Worm (Caenorhabditis elegans) whole organism, L4 larva: ENCODE results near the gene cest-13.

Source experiments
- Y75B8A.6 ChIP-seq: fragments of 200-800 bp; sonication (Bioruptor generic); IDR thresholded peaks from 2 replicates; pipeline ENCODE4 v1.3.6; 2022; ENCODE audit warnings: missing genetic modification reagents, missing genetic modification characterization, missing compliant biosample characterization
- aha-1 ChIP-seq: fragments of 150-350 bp; peaks from one replicate; lab custom pipeline; 2014; ENCODE audit warnings: missing biosample characterization, missing genetic modification characterization
- aly-2 ChIP-seq: sonication (generic microtip); optimal IDR thresholded peaks from 2 replicates; lab custom pipeline; 2018; ENCODE audit warnings: missing biosample characterization, missing genetic modification characterization
- ceh-32 ChIP-seq: sonication (generic microtip); optimal IDR thresholded peaks from 2 replicates; lab custom pipeline; 2016; ENCODE audit warnings: mild to moderate bottlenecking, missing genetic modification characterization, missing compliant biosample characterization; ENCODE audit not compliant: poor library complexity
- ceh-44 ChIP-seq: fragments of 200-800 bp; sonication (Bioruptor generic); IDR thresholded peaks from 2 replicates; pipeline ENCODE4 v1.3.6; 2022; ENCODE audit warnings: missing genetic modification reagents, missing genetic modification characterization, missing compliant biosample characterization
- ces-1 ChIP-seq: fragments of 150-350 bp; sonication (generic microtip); optimal IDR thresholded peaks from 4 replicates; lab custom pipeline; 2014; ENCODE audit warnings: missing biosample characterization, missing genetic modification reagents, missing genetic modification characterization
- daf-16 ChIP-seq, 3 experiments: sonication (generic microtip); optimal IDR thresholded peaks; 2 replicates each; lab custom pipeline; 2016 to 2017; ENCODE audit warnings: missing genetic modification characterization in 3 of 3, missing genetic modification reagents in 3 of 3, mild to moderate bottlenecking in 2 of 3, missing compliant biosample characterization in 2 of 3, missing biosample characterization in 1 of 3, moderate library complexity in 1 of 3
- dmd-6 ChIP-seq: fragments of 200-800 bp; sonication (Bioruptor generic); IDR thresholded peaks from 2 replicates; pipeline ENCODE4 v1.3.6; 2022; ENCODE audit warnings: missing genetic modification reagents, missing genetic modification characterization, missing compliant biosample characterization
- duxl-1 ChIP-seq: sonication (generic microtip); optimal IDR thresholded peaks from 2 replicates; lab custom pipeline; 2016; ENCODE audit warnings: mild to moderate bottlenecking, missing genetic modification characterization, moderate library complexity, missing compliant biosample characterization; ENCODE audit not compliant: poor library complexity
- dve-1 ChIP-seq: sonication (generic microtip); optimal IDR thresholded peaks from 2 replicates; lab custom pipeline; 2017; ENCODE audit warnings: antibody characterized with exemption, mild to moderate bottlenecking, missing genetic modification characterization, missing compliant biosample characterization; ENCODE audit not compliant: insufficient read depth
- hlh-11 ChIP-seq: fragments of 200-800 bp; sonication (Bioruptor generic); optimal IDR thresholded peaks from 2 replicates; lab custom pipeline; 2018; ENCODE audit warnings: mild to moderate bottlenecking, missing genetic modification characterization, missing compliant biosample characterization
- hlh-30 ChIP-seq: sonication (generic microtip); optimal IDR thresholded peaks from 2 replicates; lab custom pipeline; 2017; ENCODE audit warnings: antibody characterized with exemption, mild to moderate bottlenecking, missing genetic modification characterization, missing compliant biosample characterization; ENCODE audit not compliant: insufficient read depth
- hmg-1.1 ChIP-seq: fragments of 200-800 bp; sonication (Bioruptor generic); IDR thresholded peaks from 2 replicates; pipeline ENCODE4 v1.3.6; 2022; ENCODE audit warnings: missing genetic modification reagents, missing genetic modification characterization, missing compliant biosample characterization
- lin-13 ChIP-seq: fragments of 150-350 bp; optimal IDR thresholded peaks from 2 replicates; lab custom pipeline; 2014; ENCODE audit warnings: missing biosample characterization, missing genetic modification reagents, missing genetic modification characterization
- lin-38 ChIP-seq: fragments of 200-800 bp; sonication (Bioruptor generic); IDR thresholded peaks from 2 replicates; pipeline ENCODE4 v1.3.6; 2022; ENCODE audit warnings: missing genetic modification reagents, missing genetic modification characterization, missing compliant biosample characterization
- lir-3 ChIP-seq: sonication (generic microtip); optimal IDR thresholded peaks from 2 replicates; lab custom pipeline; 2016; ENCODE audit warnings: mild to moderate bottlenecking, missing genetic modification characterization, missing compliant biosample characterization
- lsy-2 ChIP-seq, 2 experiments: fragments of 150-350 bp in 1 of 2; sonication (generic microtip) in 1 of 2; optimal IDR thresholded peaks; 2 replicates each; lab custom pipeline; 2014 to 2017; ENCODE audit warnings: missing biosample characterization in 2 of 2, missing genetic modification characterization in 2 of 2
- madf-5 ChIP-seq, 2 experiments: fragments of 200-800 bp; sonication (Bioruptor generic); IDR thresholded peaks; 2 replicates each; pipeline ENCODE4 v1.3.6; 2022; ENCODE audit warnings: missing compliant biosample characterization in 2 of 2, missing genetic modification characterization in 2 of 2
- mdl-1 ChIP-seq, 2 experiments: fragments of 150-350 bp in 1 of 2; sonication (generic microtip) in 1 of 2; optimal IDR thresholded peaks; 2 replicates each; lab custom pipeline; 2014 to 2017; ENCODE audit warnings: missing biosample characterization in 2 of 2, missing genetic modification characterization in 2 of 2
- mdt-29 ChIP-seq: fragments of 200-800 bp; sonication (Bioruptor generic); IDR thresholded peaks from 2 replicates; pipeline ENCODE4 v1.3.6; 2022; ENCODE audit warnings: missing genetic modification reagents, missing genetic modification characterization, missing compliant biosample characterization
- mep-1 ChIP-seq: fragments of 150-350 bp; sonication (generic microtip); optimal IDR thresholded peaks from 3 replicates; lab custom pipeline; 2014; ENCODE audit warnings: missing biosample characterization, missing genetic modification characterization
- mes-2 ChIP-seq: sonication (generic microtip); optimal IDR thresholded peaks from 2 replicates; lab custom pipeline; 2016; ENCODE audit warnings: missing genotype, mild to moderate bottlenecking, missing genetic modification characterization, missing compliant biosample characterization; ENCODE audit not compliant: poor library complexity, severe bottlenecking
- nhr-111 ChIP-seq: fragments of 200-800 bp; sonication (Bioruptor generic); optimal IDR thresholded peaks from 2 replicates; lab custom pipeline; 2018; ENCODE audit warnings: mild to moderate bottlenecking, missing genetic modification characterization, missing compliant biosample characterization
- nhr-28 ChIP-seq: fragments of 150-350 bp; optimal IDR thresholded peaks from 2 replicates; lab custom pipeline; 2014; ENCODE audit warnings: missing biosample characterization, missing genetic modification characterization
- nhr-77 ChIP-seq: fragments of 150-350 bp; optimal IDR thresholded peaks from 2 replicates; lab custom pipeline; 2014; ENCODE audit warnings: missing biosample characterization, missing genetic modification characterization
- php-3 ChIP-seq: fragments of 200-800 bp; sonication (Bioruptor generic); IDR thresholded peaks from 2 replicates; pipeline ENCODE4 v1.3.6; 2022; ENCODE audit warnings: missing genetic modification reagents, missing genetic modification characterization, missing compliant biosample characterization
- pqm-1 ChIP-seq: sonication (generic microtip); optimal IDR thresholded peaks from 2 replicates; lab custom pipeline; 2017; ENCODE audit warnings: missing biosample characterization, missing genetic modification characterization
- sdz-12 ChIP-seq: fragments of 200-800 bp; sonication (Bioruptor generic); optimal IDR thresholded peaks from 2 replicates; lab custom pipeline; 2018; ENCODE audit warnings: mild to moderate bottlenecking, missing genetic modification characterization, missing compliant biosample characterization
- set-16 ChIP-seq: fragments of 200-800 bp; sonication (Bioruptor generic); IDR thresholded peaks from 2 replicates; pipeline ENCODE4 v1.3.6; 2022; ENCODE audit warnings: missing genetic modification reagents, missing genetic modification characterization, missing compliant biosample characterization
- snpc-1.2 ChIP-seq: fragments of 200-800 bp; sonication (Bioruptor generic); IDR thresholded peaks from 2 replicates; pipeline ENCODE4 v1.3.6; 2022; ENCODE audit warnings: missing genetic modification reagents, missing genetic modification characterization, missing compliant biosample characterization
- spr-3 ChIP-seq: fragments of 200-800 bp; sonication (Bioruptor generic); optimal IDR thresholded peaks from 2 replicates; lab custom pipeline; 2018; ENCODE audit warnings: mild to moderate bottlenecking, missing genetic modification characterization, missing compliant biosample characterization
- unc-130 ChIP-seq: sonication (generic microtip); optimal IDR thresholded peaks from 2 replicates; lab custom pipeline; 2016; ENCODE audit warnings: missing genetic modification reagents, missing genetic modification characterization, missing compliant biosample characterization
- unc-39 ChIP-seq: sonication (generic microtip); optimal IDR thresholded peaks from 2 replicates; lab custom pipeline; 2017; ENCODE audit warnings: missing biosample characterization, missing genetic modification characterization
- unc-62 ChIP-seq, 3 experiments: fragments of 150-350 bp in 1 of 3; sonication (generic microtip); optimal IDR thresholded peaks in 2 of 3; peaks in 1 of 3; 1 replicate in 1 of 3; 2 replicates in 2 of 3; lab custom pipeline; 2014 to 2017; ENCODE audit warnings: missing biosample characterization in 3 of 3, missing genetic modification characterization in 3 of 3, missing genetic modification reagents in 3 of 3, missing genotype in 1 of 3
- zag-1 ChIP-seq: fragments of 150-350 bp; optimal IDR thresholded peaks from 2 replicates; lab custom pipeline; 2014; ENCODE audit warnings: missing biosample characterization, missing genetic modification characterization
- ztf-7 ChIP-seq: fragments of 150-350 bp; optimal IDR thresholded peaks from 2 replicates; lab custom pipeline; 2014; ENCODE audit warnings: missing biosample characterization, missing genetic modification characterization

The cest-13 gene

DNA sequence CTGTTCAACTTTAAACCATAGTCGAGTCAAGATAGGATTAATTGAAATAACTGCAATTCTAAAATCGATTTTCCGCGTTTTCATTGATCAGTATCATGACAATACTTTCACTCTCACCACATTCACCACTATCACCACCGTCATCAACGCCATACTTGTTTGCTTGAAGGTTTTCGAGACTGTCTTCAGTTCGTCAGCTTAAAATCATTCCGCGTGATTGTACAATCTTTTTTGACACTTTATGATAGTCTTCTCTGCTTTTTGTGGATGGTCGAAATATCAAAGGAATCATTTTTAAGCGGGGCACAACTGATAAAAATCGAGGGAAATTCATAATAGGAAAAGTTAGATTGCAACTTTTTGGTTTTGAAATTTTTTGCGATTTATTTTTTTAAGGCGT lies 13.8 kb upstream of the cest-13 start (continued):
- TF ChIP-seq hlh-11 (tag; lab: Kevin White, UChicago), result peak; percentile 70
- TF ChIP-seq aha-1 (tag; lab: Kevin White, UChicago), result no peak
- TF ChIP-seq dve-1, result peak; percentile 8
- TF ChIP-seq madf-5 (GFP tag; IDR thresholded peaks at IDR 0.05; lab: Robert Waterston, UW), result no peak
- TF ChIP-seq nhr-111, result no peak

DNA sequence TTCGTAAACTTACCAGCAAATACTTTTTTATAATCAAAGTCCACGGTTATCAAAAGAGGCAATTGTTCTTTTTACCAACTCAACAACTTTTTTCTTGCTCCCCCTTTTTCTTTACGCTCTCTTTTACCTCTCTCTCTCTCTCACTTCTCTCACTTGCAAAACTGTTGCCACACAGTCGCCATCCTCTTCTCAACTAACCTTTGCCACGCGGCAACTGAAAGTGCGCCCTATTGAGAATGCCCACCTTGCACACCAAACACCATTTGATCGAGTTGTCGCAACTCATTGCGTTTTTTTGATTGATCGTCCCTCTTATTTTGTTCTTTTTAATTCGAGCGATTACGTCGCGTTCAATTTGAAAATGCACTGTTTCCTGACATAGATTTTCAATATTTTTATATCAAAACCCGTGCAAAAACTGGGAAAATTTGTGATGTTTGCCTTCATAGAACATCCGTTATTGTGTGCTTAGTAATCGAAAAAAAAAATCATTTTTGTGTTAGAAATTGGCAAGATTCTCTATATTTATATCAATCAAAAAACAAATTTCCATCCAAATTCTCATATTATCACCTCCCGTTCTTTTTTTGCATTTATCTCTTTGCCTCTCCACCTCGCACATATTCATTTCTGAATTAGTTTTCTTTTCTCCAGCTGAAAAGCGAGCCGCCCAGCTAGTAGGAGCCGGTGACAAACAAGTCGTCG lies 13.2 kb upstream of the cest-13 start, which contains the start of gene nhr-71:
TSS of gene nhr-71 (plus strand) at position 655 of the 705 bp plus-strand sequence.
- TF ChIP-seq sdz-12 (GFP tag; lab: Kevin White, UChicago) (no peak), aly-2 (tag; lab: Kevin White, UChicago) (no peak), unc-62 (GFP tag; optimal IDR thresholded peaks at IDR 0.05 in 1 of 2; lab: Kevin White, UChicago) (peak in 1 of 2 experiments; percentile 10), unc-62 (tag; optimal IDR thresholded peaks at IDR 0.05; lab: Kevin White, UChicago) (no peak), mes-2 (tag; lab: Kevin White, UChicago) (peak; percentile 36), lin-38 (GFP tag; lab: Robert Waterston, UW) (0 out of 2 replicates have a peak, but pooled peaks have one; percentile 15)

DNA sequence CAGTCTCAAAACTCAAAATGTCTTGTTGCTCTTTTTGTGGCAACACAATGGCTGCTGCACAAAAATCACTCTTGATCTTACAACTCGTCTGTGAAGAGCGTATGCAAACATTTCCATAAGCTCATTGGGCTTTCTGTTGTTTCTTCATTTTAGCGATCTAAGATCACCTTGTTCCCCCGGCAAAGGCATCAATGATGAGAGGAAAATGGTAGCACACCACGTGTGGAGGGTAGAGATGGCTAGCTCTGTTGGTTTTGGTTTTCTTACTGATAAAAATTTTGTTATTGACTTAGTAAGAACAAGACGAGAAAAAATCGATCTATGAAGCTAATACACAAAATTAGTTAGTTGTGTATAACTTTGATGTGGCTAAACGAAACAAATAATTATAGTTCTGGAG lies 12.0 kb upstream of the cest-13 start:
- TF ChIP-seq snpc-1.2 (no peak), pqm-1 (tag; lab: Kevin White, UChicago) (peak; percentile 21), php-3 (GFP tag; lab: Robert Waterston, UW) (0 out of 2 replicates have a peak, but pooled peaks have one; percentile 14), mdl-1 (tag; optimal IDR thresholded peaks at IDR 0.05; lab: Kevin White, UChicago) (peak in 1 of 2 experiments; percentile 45), nhr-28 (tag; lab: Kevin White, UChicago) (peak; percentile 66), hlh-11 (tag; lab: Kevin White, UChicago) (peak; percentile 44), nhr-77 (tag; lab: Kevin White, UChicago) (peak; percentile 3), ztf-7 (tag; lab: Kevin White, UChicago) (no peak), hlh-30 (tag; lab: Kevin White, UChicago) (peak; percentile 12), dve-1 (peak; percentile 10), unc-130 (GFP tag; lab: Kevin White, UChicago) (no peak), daf-16 (GFP tag; optimal IDR thresholded peaks at IDR 0.05; lab: Kevin White, UChicago) (no peak), daf-16 (tag; optimal IDR thresholded peaks at IDR 0.05; lab: Kevin White, UChicago) (peak; percentile 81)
- TF ChIP-seq, all 104 proteins: peak for 9

ce11 chrX:13752822-13753581 lies 7.0 kb upstream of the cest-13 start:
- TF ChIP-seq aha-1 (tag; lab: Kevin White, UChicago), result peak; percentile 58
- TF ChIP-seq mdt-29, result no peak
- TF ChIP-seq daf-16 (GFP tag; optimal IDR thresholded peaks at IDR 0.05; lab: Kevin White, UChicago), result no peak
- TF ChIP-seq daf-16 (tag; optimal IDR thresholded peaks at IDR 0.05; lab: Kevin White, UChicago), result peak; percentile 61
- peak; percentile 26 for TF ChIP-seq mep-1 (tag; lab: Kevin White, UChicago)
- TF ChIP-seq nhr-77 (tag; lab: Kevin White, UChicago), result no peak
- TF ChIP-seq dmd-6, result 0 out of 2 replicates have a peak, but pooled peaks have one; percentile 22
- peak; percentile 26 for TF ChIP-seq dve-1
- no peak for TF ChIP-seq sdz-12 (GFP tag; lab: Kevin White, UChicago)
- TF ChIP-seq hlh-11 (tag; lab: Kevin White, UChicago), result peak; percentile 24

- no peak for TF ChIP-seq ceh-44 (GFP tag; lab: Robert Waterston, UW)
- peak; percentile 87 for TF ChIP-seq hlh-30 (tag; lab: Kevin White, UChicago)
- no peak for TF ChIP-seq aly-2 (tag; lab: Kevin White, UChicago)
- no peak for TF ChIP-seq spr-3 (GFP tag; lab: Kevin White, UChicago)
- TF ChIP-seq Y75B8A.6, result no peak
- peak; percentile 27; the same call in 1 of the 2 replicates for TF ChIP-seq dmd-6
- TF ChIP-seq ceh-32 (tag; lab: Kevin White, UChicago), result no peak
- TF ChIP-seq set-16 (GFP tag; lab: Robert Waterston, UW), result no peak
- no peak for TF ChIP-seq unc-39 (tag; lab: Kevin White, UChicago)
- peak in 1 of 2 experiments; percentile 32 for TF ChIP-seq lsy-2 (tag; optimal IDR thresholded peaks at IDR 0.05; lab: Kevin White, UChicago)
- no peak for TF ChIP-seq lin-13
- TF ChIP-seq hmg-1.1 (GFP tag; lab: Robert Waterston, UW), result 0 out of 2 replicates have a peak, but pooled peaks have one; percentile 28
- no peak for TF ChIP-seq ces-1 (GFP tag; lab: Kevin White, UChicago)
- peak; percentile 56 for TF ChIP-seq hlh-11 (tag; lab: Kevin White, UChicago)
- no peak for TF ChIP-seq aha-1 (tag; lab: Kevin White, UChicago)
- no peak for TF ChIP-seq lir-3
- no peak for TF ChIP-seq zag-1 (tag; lab: Kevin White, UChicago)
- peak in 1 of 2 experiments; percentile 62 for TF ChIP-seq mdl-1 (tag; optimal IDR thresholded peaks at IDR 0.05; lab: Kevin White, UChicago)
- no peak for TF ChIP-seq duxl-1 (tag; lab: Kevin White, UChicago)
Observed at ce11 chrX:13754498-13754897, 5.5 kb upstream of the cest-13 start.
